Worm (Caenorhabditis elegans) whole organism, young adult: Measurements from ENCODE around the gene pgl-2.

Source experiments
- C06A6.2 ChIP-seq: fragments of 200-800 bp; sonication (Bioruptor generic); conservative IDR thresholded peaks from 2 replicates; pipeline ENCODE4 v1.3.6; 2022; ENCODE audit warnings: missing genetic modification characterization, missing compliant biosample characterization
- F23B12.7 ChIP-seq: sonication (generic microtip); optimal IDR thresholded peaks from 2 replicates; lab custom pipeline; 2017; ENCODE audit warnings: missing genetic modification characterization, mild to moderate bottlenecking, missing compliant biosample characterization, antibody characterized with exemption, moderate library complexity; ENCODE audit not compliant: insufficient read depth
- F33H1.4 ChIP-seq: fragments of 200-800 bp; sonication (Bioruptor generic); IDR thresholded peaks from 2 replicates; pipeline ENCODE4 v1.3.6; 2022; ENCODE audit warnings: missing genetic modification reagents, missing genetic modification characterization, missing compliant biosample characterization
- F52B5.7 ChIP-seq: sonication (generic microtip); optimal IDR thresholded peaks from 2 replicates; lab custom pipeline; 2016; ENCODE audit warnings: mild to moderate bottlenecking, missing genetic modification characterization, missing compliant biosample characterization
- K12H6.12 ChIP-seq: fragments of 200-800 bp; sonication (Bioruptor generic); optimal IDR thresholded peaks from 2 replicates; lab custom pipeline; 2018; ENCODE audit warnings: mild to moderate bottlenecking, missing genetic modification characterization, missing compliant biosample characterization
- T07F8.4 ChIP-seq: sonication (generic microtip); optimal IDR thresholded peaks from 2 replicates; lab custom pipeline; 2016; ENCODE audit warnings: mild to moderate bottlenecking, missing genetic modification characterization, moderate library complexity, missing compliant biosample characterization
- Y53F4B.3 ChIP-seq: fragments of 200-800 bp; sonication (Bioruptor generic); IDR thresholded peaks from 2 replicates; pipeline ENCODE4 v1.3.6; 2022; ENCODE audit warnings: missing genetic modification reagents, missing genetic modification characterization, missing compliant biosample characterization
- Y56A3A.18 ChIP-seq: fragments of 200-800 bp; sonication (Bioruptor generic); IDR thresholded peaks from 2 replicates; pipeline ENCODE4 v1.3.6; 2022; ENCODE audit warnings: missing genetic modification reagents, missing genetic modification characterization, missing compliant biosample characterization
- Y79H2A.3 ChIP-seq: fragments of 200-800 bp; sonication (Bioruptor generic); conservative IDR thresholded peaks from 2 replicates; pipeline ENCODE4 v1.3.6; 2022; ENCODE audit warnings: missing genetic modification reagents, missing genetic modification characterization, missing compliant biosample characterization
- athp-1 ChIP-seq: sonication (generic microtip); optimal IDR thresholded peaks from 2 replicates; lab custom pipeline; 2017; ENCODE audit warnings: mild to moderate bottlenecking, missing genetic modification characterization, missing compliant biosample characterization
- attf-3 ChIP-seq: fragments of 200-800 bp; sonication (Bioruptor generic); conservative IDR thresholded peaks from 2 replicates; pipeline ENCODE4 v1.3.6; 2022; ENCODE audit warnings: missing genetic modification reagents, missing genetic modification characterization, missing compliant biosample characterization
- cebp-1 ChIP-seq, 2 experiments: fragments of 200-800 bp in 1 of 2; sonication (Bioruptor generic) in 1 of 2; sonication (generic microtip) in 1 of 2; IDR thresholded peaks in 1 of 2; optimal IDR thresholded peaks in 1 of 2; 2 replicates each; pipeline versions ENCODE4 v1.3.6 to Lab custom; 2017 to 2022; ENCODE audit warnings: missing compliant biosample characterization in 2 of 2, missing genetic modification characterization in 2 of 2, mild to moderate bottlenecking in 1 of 2, missing genetic modification reagents in 1 of 2, moderate library complexity in 1 of 2
- ceh-91 ChIP-seq: fragments of 200-800 bp; sonication (Bioruptor generic); IDR thresholded peaks from 2 replicates; pipeline ENCODE4 v1.3.6; 2022; ENCODE audit warnings: missing genetic modification reagents, missing genetic modification characterization, missing compliant biosample characterization
- chd-7 ChIP-seq: sonication (generic microtip); optimal IDR thresholded peaks from 2 replicates; lab custom pipeline; 2016; ENCODE audit warnings: mild to moderate bottlenecking, missing genetic modification characterization, moderate library complexity, missing compliant biosample characterization
- dox-1 ChIP-seq: fragments of 200-800 bp; sonication (Bioruptor generic); IDR thresholded peaks from 2 replicates; pipeline ENCODE4 v1.3.6; 2022; ENCODE audit warnings: missing genetic modification reagents, missing genetic modification characterization, missing compliant biosample characterization
- dpff-1 ChIP-seq: sonication (generic microtip); optimal IDR thresholded peaks from 2 replicates; lab custom pipeline; 2017; ENCODE audit warnings: mild to moderate bottlenecking, missing genetic modification characterization, missing compliant biosample characterization
- efl-1 ChIP-seq: fragments of 150-350 bp; optimal IDR thresholded peaks from 2 replicates; lab custom pipeline; 2014; ENCODE audit warnings: missing biosample characterization, missing genetic modification reagents, missing genetic modification characterization
- egl-18 ChIP-seq: fragments of 200-800 bp; sonication (Bioruptor generic); IDR thresholded peaks from 2 replicates; pipeline ENCODE4 v1.3.6; 2022; ENCODE audit warnings: missing genetic modification reagents, missing genetic modification characterization, missing compliant biosample characterization
- egl-44 ChIP-seq: fragments of 200-800 bp; sonication (Bioruptor generic); IDR thresholded peaks from 2 replicates; pipeline ENCODE4 v1.3.6; 2022; ENCODE audit warnings: missing genetic modification reagents, missing genetic modification characterization, missing compliant biosample characterization
- egrh-3 ChIP-seq: fragments of 200-800 bp; sonication (Bioruptor generic); IDR thresholded peaks from 2 replicates; pipeline ENCODE4 v1.3.6; 2022; ENCODE audit warnings: missing genetic modification reagents, missing genetic modification characterization, missing compliant biosample characterization
- ekl-4 ChIP-seq: fragments of 200-800 bp; sonication (Bioruptor generic); IDR thresholded peaks from 2 replicates; pipeline ENCODE4 v1.3.6; 2022; ENCODE audit warnings: missing genetic modification reagents, missing genetic modification characterization, missing compliant biosample characterization
- ets-4 ChIP-seq: fragments of 200-800 bp; sonication (Bioruptor generic); optimal IDR thresholded peaks from 2 replicates; lab custom pipeline; 2018; ENCODE audit warnings: mild to moderate bottlenecking, missing genetic modification characterization, missing compliant biosample characterization
- gei-17 ChIP-seq: fragments of 200-800 bp; sonication (Bioruptor generic); optimal IDR thresholded peaks from 2 replicates; lab custom pipeline; 2018; ENCODE audit warnings: mild to moderate bottlenecking, missing genetic modification characterization, missing compliant biosample characterization
- hlh-12 ChIP-seq: sonication (generic microtip); optimal IDR thresholded peaks from 2 replicates; lab custom pipeline; 2016; ENCODE audit warnings: missing genetic modification characterization, missing compliant biosample characterization
- hmg-1.2 ChIP-seq: fragments of 200-800 bp; sonication (Bioruptor generic); IDR thresholded peaks from 2 replicates; pipeline ENCODE4 v1.3.6; 2022; ENCODE audit warnings: missing genetic modification reagents, missing genetic modification characterization, missing compliant biosample characterization
- hmg-20 ChIP-seq: fragments of 200-800 bp; sonication (Bioruptor generic); IDR thresholded peaks from 2 replicates; pipeline ENCODE4 v1.3.6; 2022; ENCODE audit warnings: missing genetic modification reagents, missing genetic modification characterization, missing compliant biosample characterization
- lag-1 ChIP-seq: fragments of 200-800 bp; sonication (Bioruptor generic); IDR thresholded peaks from 2 replicates; pipeline ENCODE4 v1.3.6; 2022; ENCODE audit warnings: missing genetic modification reagents, missing genetic modification characterization, missing compliant biosample characterization
- lin-54 ChIP-seq: fragments of 200-800 bp; sonication (Bioruptor generic); optimal IDR thresholded peaks from 2 replicates; lab custom pipeline; 2018; ENCODE audit warnings: mild to moderate bottlenecking, missing genetic modification characterization, missing compliant biosample characterization
- lir-1 ChIP-seq: fragments of 200-800 bp; sonication (Bioruptor generic); conservative IDR thresholded peaks from 2 replicates; pipeline ENCODE4 v1.3.6; 2022; ENCODE audit warnings: missing genetic modification reagents, missing genetic modification characterization, missing compliant biosample characterization
- madf-8 ChIP-seq: fragments of 200-800 bp; sonication (Bioruptor generic); conservative IDR thresholded peaks from 2 replicates; pipeline ENCODE4 v1.3.6; 2022; ENCODE audit warnings: missing genetic modification reagents, missing genetic modification characterization, missing compliant biosample characterization
- mes-4 ChIP-seq: sonication (generic microtip); optimal IDR thresholded peaks from 2 replicates; lab custom pipeline; 2016; ENCODE audit warnings: missing genotype, missing genetic modification characterization, missing compliant biosample characterization
- mxl-1 ChIP-seq: sonication (generic microtip); optimal IDR thresholded peaks from 2 replicates; lab custom pipeline; 2016; ENCODE audit warnings: missing genetic modification characterization, missing compliant biosample characterization
- nhr-27 ChIP-seq: fragments of 200-800 bp; sonication (Bioruptor generic); optimal IDR thresholded peaks from 2 replicates; lab custom pipeline; 2018; ENCODE audit warnings: mild to moderate bottlenecking, missing genetic modification characterization, moderate library complexity, missing compliant biosample characterization
- nhr-80 ChIP-seq: sonication (generic microtip); optimal IDR thresholded peaks from 2 replicates; lab custom pipeline; 2016; ENCODE audit warnings: missing genetic modification characterization, missing compliant biosample characterization
- pha-4 ChIP-seq: fragments of 150-350 bp; sonication (generic microtip); optimal IDR thresholded peaks from 2 replicates; lab custom pipeline; 2014; ENCODE audit warnings: missing biosample characterization, missing genetic modification reagents, missing genetic modification characterization
- rec-8 ChIP-seq, 2 experiments: sonication (generic microtip); optimal IDR thresholded peaks; 2 replicates each; lab custom pipeline; 2016; ENCODE audit warnings: mild to moderate bottlenecking in 2 of 2, missing genetic modification characterization in 2 of 2, missing genetic modification reagents in 2 of 2, missing genotype in 2 of 2, missing biosample characterization in 1 of 2, missing compliant biosample characterization in 1 of 2, moderate library complexity in 1 of 2
- repo-1 ChIP-seq: sonication (generic microtip); optimal IDR thresholded peaks from 2 replicates; lab custom pipeline; 2017; ENCODE audit warnings: mild to moderate bottlenecking, missing genetic modification characterization, missing compliant biosample characterization
- rpc-1 ChIP-seq, 2 experiments: fragments of 150-350 bp in 1 of 2; sonication (generic microtip) in 1 of 2; optimal IDR thresholded peaks; 2 replicates each; lab custom pipeline; 2014 to 2018; ENCODE audit warnings: missing biosample characterization in 1 of 2, missing genetic modification characterization in 1 of 2, missing genetic modification reagents in 1 of 2, missing genotype in 1 of 2
- sdz-38 ChIP-seq: sonication (generic microtip); optimal IDR thresholded peaks from 2 replicates; lab custom pipeline; 2016; ENCODE audit warnings: missing genotype, missing genetic modification characterization, missing compliant biosample characterization
- sea-2 ChIP-seq: fragments of 200-800 bp; sonication (Bioruptor generic); IDR thresholded peaks from 2 replicates; pipeline ENCODE4 v1.3.6; 2022; ENCODE audit warnings: missing genetic modification characterization, missing compliant biosample characterization
- snpc-1.1 ChIP-seq: sonication (generic microtip); optimal IDR thresholded peaks from 2 replicates; lab custom pipeline; 2017; ENCODE audit warnings: missing genetic modification characterization, mild to moderate bottlenecking, missing compliant biosample characterization, antibody characterized with exemption, moderate library complexity, missing genotype, missing genetic modification reagents; ENCODE audit not compliant: insufficient read depth
- somi-1 ChIP-seq: fragments of 200-800 bp; sonication (Bioruptor generic); optimal IDR thresholded peaks from 2 replicates; lab custom pipeline; 2018; ENCODE audit warnings: mild to moderate bottlenecking, missing genetic modification characterization, missing compliant biosample characterization
- zfh-2 ChIP-seq: fragments of 200-800 bp; sonication (Bioruptor generic); conservative IDR thresholded peaks from 2 replicates; pipeline ENCODE4 v1.3.6; 2022; ENCODE audit warnings: missing genetic modification reagents, missing genetic modification characterization, missing compliant biosample characterization
- ztf-18 ChIP-seq: sonication (generic microtip); optimal IDR thresholded peaks from 2 replicates; lab custom pipeline; 2016; ENCODE audit warnings: missing genotype, mild to moderate bottlenecking, missing genetic modification characterization, missing compliant biosample characterization
- ztf-22 ChIP-seq: fragments of 200-800 bp; sonication (Bioruptor generic); optimal IDR thresholded peaks from 2 replicates; lab custom pipeline; 2018; ENCODE audit warnings: mild to moderate bottlenecking, missing genetic modification characterization, moderate library complexity, missing compliant biosample characterization
- ztf-25 ChIP-seq: fragments of 200-800 bp; sonication (Bioruptor generic); IDR thresholded peaks from 2 replicates; pipeline ENCODE4 v1.3.6; 2022; ENCODE audit warnings: missing genetic modification reagents, missing genetic modification characterization, missing compliant biosample characterization
- ztf-6 ChIP-seq: fragments of 200-800 bp; sonication (Bioruptor generic); IDR thresholded peaks from 2 replicates; pipeline ENCODE4 v1.3.6; 2022; ENCODE audit warnings: missing genetic modification reagents, missing genetic modification characterization, missing compliant biosample characterization

pgl-2 gene

ce11 chrIII:8685590-8686240 is 10.5 kb upstream of the pgl-2 start:
- TF ChIP-seq lag-1 (GFP tag; lab: Robert Waterston, UW) (no peak), nhr-80 (no peak), lin-54 (peak; percentile 11), F52B5.7 (tag; lab: Kevin White, UChicago) (peak; percentile 18), ceh-91 (no peak), hmg-20 (GFP tag; lab: Robert Waterston, UW) (no peak), pha-4 (tag; lab: Kevin White, UChicago) (no peak), egrh-3 (GFP tag; lab: Robert Waterston, UW) (no peak), K12H6.12 (tag; lab: Kevin White, UChicago) (no peak), ekl-4 (peak; percentile 76; the same call in 1 of the 2 replicates), sea-2 (GFP tag; lab: Robert Waterston, UW) (no peak), dpff-1 (tag; lab: Kevin White, UChicago) (peak; percentile 64), rpc-1 (optimal IDR thresholded peaks at IDR 0.05; lab: Kevin White, UChicago) (no peak), rpc-1 (tag; optimal IDR thresholded peaks at IDR 0.05; lab: Kevin White, UChicago) (no peak), attf-3 (no peak), ztf-22 (GFP tag; lab: Kevin White, UChicago) (no peak), rec-8 (tag; optimal IDR thresholded peaks at IDR 0.05; lab: Kevin White, UChicago) (no peak), gei-17 (GFP tag; lab: Kevin White, UChicago) (no peak), egl-18 (GFP tag; lab: Robert Waterston, UW) (no peak), chd-7 (tag; lab: Kevin White, UChicago) (peak; percentile 66), ztf-6 (GFP tag; lab: Robert Waterston, UW) (no peak), ztf-25 (GFP tag; lab: Robert Waterston, UW) (no peak), hmg-1.2 (GFP tag; lab: Robert Waterston, UW) (peak; percentile 26; the same call in 1 of the 2 replicates), F33H1.4 (GFP tag; lab: Robert Waterston, UW) (no peak; the same call in 1 of the 2 replicates), lir-1 (GFP tag; lab: Robert Waterston, UW) (no peak), somi-1 (GFP tag; lab: Kevin White, UChicago) (no peak), efl-1 (GFP tag; lab: Kevin White, UChicago) (no peak), nhr-27 (tag; lab: Kevin White, UChicago) (peak; percentile 56), mes-4 (tag; lab: Kevin White, UChicago) (no peak), zfh-2 (GFP tag; lab: Robert Waterston, UW) (no peak), sdz-38 (tag; lab: Kevin White, UChicago) (no peak), ztf-18 (tag; lab: Kevin White, UChicago) (no peak), T07F8.4 (tag; lab: Kevin White, UChicago) (no peak), Y56A3A.18 (peak; percentile 79), cebp-1 (GFP tag; IDR thresholded peaks at IDR 0.05; lab: Robert Waterston, UW) (peak; percentile 42; the same call in 1 of the 2 replicates), cebp-1 (tag; optimal IDR thresholded peaks at IDR 0.05; lab: Kevin White, UChicago) (peak; percentile 53), athp-1 (tag; lab: Kevin White, UChicago) (peak; percentile 34), dox-1 (GFP tag; lab: Robert Waterston, UW) (no peak), snpc-1.1 (tag; lab: Kevin White, UChicago) (no peak), Y53F4B.3 (GFP tag; lab: Robert Waterston, UW) (no peak), F23B12.7 (tag; lab: Kevin White, UChicago) (no peak), mxl-1 (tag; lab: Kevin White, UChicago) (no peak), hlh-12 (tag; lab: Kevin White, UChicago) (no peak), Y79H2A.3 (GFP tag; lab: Robert Waterston, UW) (no peak), repo-1 (peak; percentile 71), ets-4 (no peak), madf-8 (GFP tag; lab: Robert Waterston, UW) (no peak), C06A6.2 (GFP tag; lab: Robert Waterston, UW) (no peak), egl-44 (GFP tag; lab: Robert Waterston, UW) (peak; percentile 48; the same call in 1 of the 2 replicates)
